Fruit fly (Drosophila melanogaster): ENCODE data around the gene Nep5.

dm6 chr3R:27094233-27094632 lies 30.2 kb upstream of the Nep5 start, which contains the start of gene CG14259:
- no peak for TF ChIP-seq psq (optimal IDR thresholded peaks at IDR 0.05)
- no peak for TF ChIP-seq Sin3A (optimal IDR thresholded peaks at IDR 0.05)
- no peak for TF ChIP-seq h (optimal IDR thresholded peaks at IDR 0.05)

Measured in Kc167 (cell line).